Fruit fly (Drosophila melanogaster) whole organism, prepupa: ENCODE measurements around the gene tefu.

ENCODE experiments used
- Blimp-1 ChIP-seq: fragments of 200-800 bp; sonication (Bioruptor generic); optimal IDR thresholded peaks from 3 replicates; lab custom pipeline; 2017; ENCODE audit warnings: missing biosample characterization, missing genetic modification characterization, mild to moderate bottlenecking, moderate library complexity, missing genetic modification reagents
- CG10631 ChIP-seq: fragments of 200-800 bp; sonication (Bioruptor generic); optimal IDR thresholded peaks from 2 replicates; lab custom pipeline; 2016; ENCODE audit warnings: missing biosample characterization, missing genetic modification characterization
- CG10669 ChIP-seq: fragments of 200-800 bp; sonication (Bioruptor generic); optimal IDR thresholded peaks from 3 replicates; lab custom pipeline; 2018; ENCODE audit warnings: missing biosample characterization, mild to moderate bottlenecking, missing genetic modification characterization, moderate library complexity
- CG11294 ChIP-seq: fragments of 200-800 bp; sonication (Bioruptor generic); IDR thresholded peaks from 2 replicates; pipeline ENCODE4 v1.3.6; 2022; ENCODE audit warnings: missing biosample characterization, missing genetic modification characterization
- CG11762 ChIP-seq: fragments of 200-800 bp; sonication (Bioruptor generic); optimal IDR thresholded peaks from 3 replicates; lab custom pipeline; 2016; ENCODE audit warnings: missing biosample characterization, missing genetic modification characterization; ENCODE audit not compliant: insufficient read depth
- CG1621 ChIP-seq: fragments of 200-800 bp; sonication (Bioruptor generic); optimal IDR thresholded peaks from 3 replicates; lab custom pipeline; 2018; ENCODE audit warnings: missing biosample characterization, mild to moderate bottlenecking, missing genetic modification characterization
- CG3032 ChIP-seq: fragments of 200-800 bp; optimal IDR thresholded peaks from 2 replicates; lab custom pipeline; 2019; ENCODE audit warnings: missing biosample characterization, mild to moderate bottlenecking, missing genetic modification characterization, moderate library complexity
- CG32006 ChIP-seq: fragments of 200-800 bp; sonication (Bioruptor generic); optimal IDR thresholded peaks from 3 replicates; lab custom pipeline; 2017; ENCODE audit warnings: missing biosample characterization, mild to moderate bottlenecking, missing genetic modification characterization
- CG34406 ChIP-seq: fragments of 200-800 bp; sonication (Bioruptor generic); optimal IDR thresholded peaks from 3 replicates; lab custom pipeline; 2016; ENCODE audit warnings: missing biosample characterization, missing genetic modification characterization
- CG4318 ChIP-seq: fragments of 200-800 bp; sonication (Bioruptor generic); optimal IDR thresholded peaks from 3 replicates; lab custom pipeline; 2017; ENCODE audit warnings: missing biosample characterization, mild to moderate bottlenecking, missing genetic modification characterization
- CG6163 ChIP-seq: fragments of 200-800 bp; sonication (Bioruptor generic); IDR thresholded peaks from 3 replicates; pipeline ENCODE4 v1.3.6; 2022; ENCODE audit warnings: missing biosample characterization, missing genetic modification characterization
- CG6276 ChIP-seq: fragments of 200-800 bp; sonication (Bioruptor generic); optimal IDR thresholded peaks from 2 replicates; lab custom pipeline; 2017; ENCODE audit warnings: missing biosample characterization, mild to moderate bottlenecking, missing genetic modification characterization
- CG6792 ChIP-seq: fragments of 200-800 bp; sonication (Bioruptor generic); optimal IDR thresholded peaks from 3 replicates; lab custom pipeline; 2016; ENCODE audit warnings: missing biosample characterization, missing genetic modification characterization
- CG7368 ChIP-seq: fragments of 200-800 bp; sonication (Bioruptor generic); optimal IDR thresholded peaks from 3 replicates; lab custom pipeline; 2016; ENCODE audit warnings: missing biosample characterization, missing genetic modification characterization
- CG8119 ChIP-seq: fragments of 200-800 bp; sonication (Bioruptor generic); IDR thresholded peaks from 3 replicates; pipeline ENCODE4 v1.3.6; 2022; ENCODE audit warnings: missing biosample characterization, missing genetic modification characterization
- CG8319 ChIP-seq: fragments of 200-800 bp; sonication (Bioruptor generic); optimal IDR thresholded peaks from 3 replicates; lab custom pipeline; 2016; ENCODE audit warnings: missing biosample characterization, missing genetic modification characterization
- CG8632 ChIP-seq: fragments of 200-800 bp; sonication (Bioruptor generic); optimal IDR thresholded peaks from 3 replicates; lab custom pipeline; 2016; ENCODE audit warnings: missing biosample characterization, missing genetic modification characterization
- CG9139 ChIP-seq: fragments of 200-800 bp; sonication (Bioruptor generic); optimal IDR thresholded peaks from 3 replicates; lab custom pipeline; 2017; ENCODE audit warnings: missing biosample characterization, mild to moderate bottlenecking, missing genetic modification characterization
- Eip75B ChIP-seq: fragments of 200-800 bp; sonication (Bioruptor generic); optimal IDR thresholded peaks from 3 replicates; lab custom pipeline; 2016; ENCODE audit warnings: missing biosample characterization, missing genetic modification characterization
- Eip78C ChIP-seq: fragments of 200-800 bp; sonication (Bioruptor generic); peaks from one replicate; lab custom pipeline; 2016; ENCODE audit warnings: missing biosample characterization, missing genetic modification characterization
- Eip93F ChIP-seq: fragments of 200-800 bp; sonication (Bioruptor generic); optimal IDR thresholded peaks from 2 replicates; lab custom pipeline; 2016; ENCODE audit warnings: missing biosample characterization, mild to moderate bottlenecking, missing genetic modification characterization
- Ets21C ChIP-seq: fragments of 200-800 bp; sonication (Bioruptor generic); optimal IDR thresholded peaks from 3 replicates; lab custom pipeline; 2016; ENCODE audit warnings: missing biosample characterization, missing genetic modification characterization
- Hr38 ChIP-seq: sonication (Bioruptor generic); optimal IDR thresholded peaks from 2 replicates; lab custom pipeline; 2016; ENCODE audit warnings: missing biosample characterization, missing genetic modification characterization
- Hr39 ChIP-seq: fragments of 200-800 bp; sonication (Bioruptor generic); optimal IDR thresholded peaks from 2 replicates; lab custom pipeline; 2016; ENCODE audit warnings: missing biosample characterization, missing genetic modification characterization
- Lpt ChIP-seq: fragments of 200-800 bp; sonication (Bioruptor generic); optimal IDR thresholded peaks from 3 replicates; lab custom pipeline; 2016; ENCODE audit warnings: missing biosample characterization, missing genetic modification characterization
- Met ChIP-seq: fragments of 200-800 bp; sonication (Bioruptor generic); optimal IDR thresholded peaks from 3 replicates; lab custom pipeline; 2016; ENCODE audit warnings: missing biosample characterization, missing genetic modification characterization
- Sox102F ChIP-seq: fragments of 200-800 bp; sonication (Bioruptor generic); optimal IDR thresholded peaks from 2 replicates; lab custom pipeline; 2016; ENCODE audit warnings: missing biosample characterization, mild to moderate bottlenecking, missing genetic modification characterization
- Sox15 ChIP-seq: fragments of 200-800 bp; sonication (Bioruptor generic); optimal IDR thresholded peaks from 3 replicates; lab custom pipeline; 2016; ENCODE audit warnings: missing biosample characterization, missing genetic modification characterization
- acj6 ChIP-seq: fragments of 200-800 bp; sonication (Bioruptor generic); optimal IDR thresholded peaks from 3 replicates; lab custom pipeline; 2016; ENCODE audit warnings: missing biosample characterization, missing genetic modification characterization
- cyc ChIP-seq: fragments of 200-800 bp; sonication (Bioruptor generic); optimal IDR thresholded peaks from 3 replicates; lab custom pipeline; 2016; ENCODE audit warnings: missing biosample characterization, missing genetic modification characterization
- dac ChIP-seq: fragments of 200-800 bp; sonication (Bioruptor generic); optimal IDR thresholded peaks from 2 replicates; lab custom pipeline; 2017; ENCODE audit warnings: missing biosample characterization, mild to moderate bottlenecking, missing genetic modification characterization
- dsx ChIP-seq: fragments of 200-800 bp; optimal IDR thresholded peaks from 3 replicates; lab custom pipeline; 2019; ENCODE audit warnings: missing biosample characterization, mild to moderate bottlenecking, missing genetic modification characterization, moderate library complexity; ENCODE audit not compliant: poor library complexity, severe bottlenecking
- eg ChIP-seq: fragments of 200-800 bp; sonication (Bioruptor generic); IDR thresholded peaks from 3 replicates; pipeline ENCODE4 v1.3.6; 2022; ENCODE audit warnings: missing biosample characterization, missing genetic modification characterization
- esn ChIP-seq: fragments of 200-800 bp; sonication (Bioruptor generic); optimal IDR thresholded peaks from 2 replicates; lab custom pipeline; 2016; ENCODE audit warnings: missing biosample characterization, mild to moderate bottlenecking, missing genetic modification characterization, moderate library complexity
- net ChIP-seq: fragments of 200-800 bp; sonication (Bioruptor generic); optimal IDR thresholded peaks from 3 replicates; lab custom pipeline; 2016; ENCODE audit warnings: missing biosample characterization, missing genetic modification characterization
- pdm3 ChIP-seq: fragments of 200-800 bp; sonication (Bioruptor generic); optimal IDR thresholded peaks from 3 replicates; lab custom pipeline; 2016; ENCODE audit warnings: missing biosample characterization, missing genetic modification characterization
- salr ChIP-seq, 2 experiments: fragments of 200-800 bp; sonication (Bioruptor generic); optimal IDR thresholded peaks; 3 replicates each; lab custom pipeline; 2016 to 2018; ENCODE audit warnings: missing biosample characterization in 2 of 2, missing genetic modification characterization in 2 of 2, mild to moderate bottlenecking in 1 of 2
- spab ChIP-seq: fragments of 200-800 bp; sonication (Bioruptor generic); optimal IDR thresholded peaks from 2 replicates; lab custom pipeline; 2017; ENCODE audit warnings: missing biosample characterization, mild to moderate bottlenecking, missing genetic modification characterization, missing genetic modification reagents
- ss ChIP-seq, 2 experiments: fragments of 200-800 bp; sonication (Bioruptor generic); optimal IDR thresholded peaks; 2 replicates in 1 of 2; 3 replicates in 1 of 2; lab custom pipeline; 2017 to 2018; ENCODE audit warnings: mild to moderate bottlenecking in 2 of 2, missing biosample characterization in 2 of 2, missing genetic modification characterization in 2 of 2, moderate library complexity in 1 of 2
- svp ChIP-seq: fragments of 200-800 bp; sonication (Bioruptor generic); peaks from one replicate; lab custom pipeline; 2016; ENCODE audit warnings: missing biosample characterization, missing genetic modification characterization
- vri ChIP-seq: fragments of 200-800 bp; sonication (Bioruptor generic); optimal IDR thresholded peaks from 3 replicates; lab custom pipeline; 2016; ENCODE audit warnings: missing biosample characterization, mild to moderate bottlenecking, missing genetic modification characterization

tefu gene

dm6 chr3R:15280619-15281334 is 38.7 kb upstream of the tefu start (continued):
- TF ChIP-seq Sox15: peak; percentile 47
- peak; percentile 70 for TF ChIP-seq Eip93F (GFP tag; lab: Kevin White, UChicago)
- peak; percentile 4 to 33 for TF ChIP-seq ss (GFP tag; optimal IDR thresholded peaks at IDR 0.05; lab: Kevin White, UChicago)
- TF ChIP-seq CG4318: peak; percentile 33
- no peak for TF ChIP-seq CG9139 (GFP tag; lab: Kevin White, UChicago)
- TF ChIP-seq Blimp-1 (GFP tag; lab: Kevin White, UChicago): peak; percentile 50
- peak; percentile 76 for TF ChIP-seq CG34406 (GFP tag; lab: Kevin White, UChicago)
- TF ChIP-seq vri (GFP tag; lab: Kevin White, UChicago): peak; percentile 7
- 0 out of 3 replicates have a peak, but pooled peaks have one; percentile 39 for TF ChIP-seq CG6163 (GFP tag; lab: Robert Waterston, UW)
- peak; percentile 9 for TF ChIP-seq CG11762 (GFP tag; lab: Kevin White, UChicago)
- TF ChIP-seq CG8319: peak; percentile 54
- TF ChIP-seq Sox102F: peak; percentile 78
- TF ChIP-seq salr (GFP tag; optimal IDR thresholded peaks at IDR 0.05; lab: Kevin White, UChicago): peak in 1 of 2 experiments; percentile 78
- TF ChIP-seq Met (GFP tag; lab: Kevin White, UChicago): peak; percentile 80
- peak; percentile 33; the same call in 1 of the 3 replicates for TF ChIP-seq eg (GFP tag; lab: Robert Waterston, UW)
- peak; percentile 48 for TF ChIP-seq Hr39 (GFP tag; lab: Kevin White, UChicago)
- TF ChIP-seq CG11294 (GFP tag; lab: Robert Waterston, UW): no peak
- peak; percentile 78 for TF ChIP-seq acj6 (GFP tag; lab: Kevin White, UChicago)
- TF ChIP-seq Ets21C: peak; percentile 52
- peak; percentile 18 for TF ChIP-seq CG3032 (tag; lab: Kevin White, UChicago)
- TF ChIP-seq CG6276 (GFP tag; lab: Kevin White, UChicago): peak; percentile 67
- peak; percentile 5 for TF ChIP-seq Lpt
- TF ChIP-seq net: peak; percentile 52
- peak; percentile 87 for TF ChIP-seq esn (GFP tag; lab: Kevin White, UChicago)
- TF ChIP-seq spab: peak; percentile 4
- peak; percentile 69 for TF ChIP-seq CG10631 (GFP tag; lab: Kevin White, UChicago)
- TF ChIP-seq Eip78C (GFP tag; lab: Kevin White, UChicago): peak; percentile 91
- peak; percentile 72 for TF ChIP-seq cyc
- no peak for TF ChIP-seq CG1621
- no peak for TF ChIP-seq Hr38
- TF ChIP-seq CG7368 (GFP tag; lab: Kevin White, UChicago): peak; percentile 27
- TF ChIP-seq CG6792 (GFP tag; lab: Kevin White, UChicago): peak; percentile 63
- peak; percentile 67 for TF ChIP-seq pdm3
- peak; percentile 78 for TF ChIP-seq CG32006 (GFP tag; lab: Kevin White, UChicago)
- TF ChIP-seq svp (GFP tag; lab: Kevin White, UChicago): peak; percentile 93
- no peak for TF ChIP-seq CG10669 (GFP tag; lab: Kevin White, UChicago)
- peak; percentile 66 for TF ChIP-seq CG8632
- peak; percentile 58 for TF ChIP-seq CG8119 (GFP tag; lab: Robert Waterston, UW)
- TF ChIP-seq dac: peak; percentile 7
- TF ChIP-seq dsx (GFP tag; lab: Kevin White, UChicago): peak; percentile 15
- peak; percentile 58 for TF ChIP-seq Eip75B
